Worm (Caenorhabditis elegans) whole organism, early embryonic: ENCODE data around the gene srx-133.

ENCODE experiments used
- ama-1 ChIP-seq: fragments of 150-350 bp; optimal IDR thresholded peaks from 2 replicates; lab custom pipeline; 2014
- ceh-13 ChIP-seq: fragments of 200-800 bp; sonication (Bioruptor generic); optimal IDR thresholded peaks from 2 replicates; lab custom pipeline; 2018; ENCODE audit warnings: mild to moderate bottlenecking, missing genetic modification characterization, missing compliant biosample characterization
- flt-1 ChIP-seq: fragments of 200-800 bp; sonication (Bioruptor generic); IDR thresholded peaks from 2 replicates; pipeline ENCODE4 v1.3.6; 2022; ENCODE audit warnings: missing genetic modification characterization, missing compliant biosample characterization
- pes-1 ChIP-seq: fragments of 200-800 bp; sonication (Bioruptor generic); IDR thresholded peaks from 2 replicates; pipeline ENCODE4 v1.3.6; 2022; ENCODE audit warnings: missing genetic modification reagents, missing genetic modification characterization, missing compliant biosample characterization
- scrt-1 ChIP-seq: fragments of 200-800 bp; sonication (Bioruptor generic); IDR thresholded peaks from 2 replicates; pipeline ENCODE4 v1.3.6; 2022; ENCODE audit warnings: missing genetic modification characterization, missing compliant biosample characterization
- tbx-11 ChIP-seq: fragments of 200-800 bp; sonication (Bioruptor generic); IDR thresholded peaks from 2 replicates; pipeline ENCODE4 v1.3.6; 2022; ENCODE audit warnings: missing genetic modification characterization, missing compliant biosample characterization
- tbx-37 ChIP-seq: fragments of 200-800 bp; sonication (Bioruptor generic); conservative IDR thresholded peaks from 2 replicates; pipeline ENCODE4 v1.3.6; 2022; ENCODE audit warnings: missing genetic modification reagents, missing genetic modification characterization, missing compliant biosample characterization
- tra-4 ChIP-seq: sonication (generic microtip); optimal IDR thresholded peaks from 2 replicates; lab custom pipeline; 2017; ENCODE audit warnings: missing genetic modification characterization, missing compliant biosample characterization

- TF ChIP-seq scrt-1 (GFP tag; lab: Robert Waterston, UW) (no peak), ceh-13 (GFP tag; lab: Kevin White, UChicago) (no peak), tra-4 (tag; lab: Kevin White, UChicago) (no peak), ama-1 (lab: Kevin White, UChicago) (no peak), tbx-11 (GFP tag; lab: Robert Waterston, UW) (no peak), pes-1 (no peak), flt-1 (GFP tag; lab: Robert Waterston, UW) (no peak), tbx-37 (GFP tag; lab: Robert Waterston, UW) (no peak)
These were observed 14.0 kb downstream of the srx-133 start, which contains the start of gene srx-137 for ce11 chrV:13862505-13862904.
